Worm (Caenorhabditis elegans): ENCODE results near the gene mnk-1.
A peak's percentile ranks its signal among the peaks of the same experiment; 100 is the strongest.

DNA sequence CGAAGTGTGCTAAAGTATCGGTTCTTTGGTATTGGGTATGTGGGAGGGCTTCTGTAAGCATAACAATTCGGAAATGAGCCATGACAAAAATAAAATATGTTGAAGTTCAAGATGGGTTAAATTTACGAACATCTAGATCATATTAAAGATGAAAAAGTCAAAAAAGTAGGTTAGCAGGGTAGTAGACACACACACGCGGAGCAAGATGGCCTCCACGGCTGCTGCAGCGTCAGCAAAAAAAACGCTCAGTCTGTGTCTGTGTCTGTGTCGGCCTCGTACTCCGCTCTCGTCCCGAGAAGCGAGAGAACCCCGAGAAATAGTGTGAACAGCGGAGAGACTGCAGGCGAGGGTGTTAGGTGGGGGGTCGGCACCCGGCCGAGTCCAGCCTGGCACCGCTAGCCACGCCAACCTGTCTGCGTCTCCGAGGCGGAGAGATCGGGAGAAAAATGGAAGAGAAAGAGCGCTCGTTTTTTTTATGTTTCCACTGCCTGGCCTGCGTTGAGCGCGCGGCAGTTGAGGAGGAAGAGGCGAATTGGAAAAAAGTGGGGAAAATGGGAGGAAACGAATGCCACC is 52.3 kb downstream of the mnk-1 start, which contains the start of gene myrf-1:
- TF ChIP-seq tbx-37 (GFP tag; conservative IDR thresholded peaks at IDR 0.05), result no peak
- peak; percentile 69 for TF ChIP-seq F13C5.2 (tag; optimal IDR thresholded peaks at IDR 0.05)
- no peak for TF ChIP-seq ama-1 (optimal IDR thresholded peaks at IDR 0.05)
- no peak for TF ChIP-seq ets-7 (tag; optimal IDR thresholded peaks at IDR 0.05)
- no peak for TF ChIP-seq ceh-13 (GFP tag; optimal IDR thresholded peaks at IDR 0.05)
- TF ChIP-seq flt-1 (GFP tag; IDR thresholded peaks at IDR 0.05), result peak; percentile 55; the same call in 1 of the 2 replicates
- TF ChIP-seq ceh-36 (tag; optimal IDR thresholded peaks at IDR 0.05), result peak; percentile 18
- no peak for TF ChIP-seq B0310.2 (tag; optimal IDR thresholded peaks at IDR 0.05)
- no peak for TF ChIP-seq aly-1 (tag; optimal IDR thresholded peaks at IDR 0.05)

All from whole organism, early embryonic.